Worm (Caenorhabditis elegans): ENCODE measurements around the gene srlf-24.

Gene srlf-24

ce11 chrIV:11094974-11095373 is 10.7 kb downstream of the srlf-24 start, which contains the start of gene M7.8:
Gene M7.8, minus strand, starts transcription at chrIV:11095085.
- no peak for TF ChIP-seq elt-1 (tag; optimal IDR thresholded peaks at IDR 0.05)
- TF ChIP-seq crh-2 (tag; optimal IDR thresholded peaks at IDR 0.05): peak; percentile 30
- peak; percentile 31 for TF ChIP-seq unc-55 (GFP tag; optimal IDR thresholded peaks at IDR 0.05)
- peak; percentile 44 for TF ChIP-seq C34F6.9 (tag; optimal IDR thresholded peaks at IDR 0.05)
- no peak for TF ChIP-seq mbf-1 (tag; optimal IDR thresholded peaks at IDR 0.05)
- TF ChIP-seq lsy-2 (tag; optimal IDR thresholded peaks at IDR 0.05): peak in 1 of 2 experiments; percentile 35
- TF ChIP-seq lin-39 (tag; optimal IDR thresholded peaks at IDR 0.05): no peak
- peak; percentile 92 for TF ChIP-seq zag-1 (tag; optimal IDR thresholded peaks at IDR 0.05)

ce11 chrIV:11094052-11094451 is 11.6 kb downstream of the srlf-24 start:
- TF ChIP-seq nhr-12 (tag; optimal IDR thresholded peaks at IDR 0.05) (no peak), Y55F3AM.14 (GFP tag; optimal IDR thresholded peaks at IDR 0.05) (no peak), nhr-21 (tag; optimal IDR thresholded peaks at IDR 0.05) (no peak), snpc-4 (tag; optimal IDR thresholded peaks at IDR 0.05) (no peak), unc-39 (tag; optimal IDR thresholded peaks at IDR 0.05) (no peak), mab-5 (tag; optimal IDR thresholded peaks at IDR 0.05) (no peak), peb-1 (tag; optimal IDR thresholded peaks at IDR 0.05) (no peak), nhr-6 (tag; optimal IDR thresholded peaks at IDR 0.05) (no peak), unc-55 (GFP tag; optimal IDR thresholded peaks at IDR 0.05) (no peak), nhr-10 (tag; optimal IDR thresholded peaks at IDR 0.05) (no peak), mbf-1 (tag; optimal IDR thresholded peaks at IDR 0.05) (no peak), ama-1 (optimal IDR thresholded peaks at IDR 0.05) (no peak), elt-3 (tag; optimal IDR thresholded peaks at IDR 0.05) (no peak), ztf-11 (tag; optimal IDR thresholded peaks at IDR 0.05) (no peak), ceh-82 (tag; optimal IDR thresholded peaks at IDR 0.05) (no peak), sma-3 (GFP tag; optimal IDR thresholded peaks at IDR 0.05) (no peak), crh-2 (tag; optimal IDR thresholded peaks at IDR 0.05) (no peak), blmp-1 (tag; optimal IDR thresholded peaks at IDR 0.05; ENCODE audit: insufficient read depth) (no peak), elt-1 (tag; optimal IDR thresholded peaks at IDR 0.05) (no peak), sem-4 (tag; optimal IDR thresholded peaks at IDR 0.05) (no peak)

ce11 chrIV:11092502-11093080 is 13.0 kb downstream of the srlf-24 start, which contains the start of gene bcc-1:
Gene bcc-1, minus strand, starts transcription at chrIV:11092552.
- TF ChIP-seq nhr-23 (tag; optimal IDR thresholded peaks at IDR 0.05) (no peak), Y55F3AM.14 (GFP tag; optimal IDR thresholded peaks at IDR 0.05) (no peak), lin-39 (tag; optimal IDR thresholded peaks at IDR 0.05) (no peak), ztf-11 (tag; optimal IDR thresholded peaks at IDR 0.05) (no peak), unc-39 (tag; optimal IDR thresholded peaks at IDR 0.05) (no peak), nhr-21 (tag; optimal IDR thresholded peaks at IDR 0.05) (peak; percentile 18), elt-3 (tag; optimal IDR thresholded peaks at IDR 0.05) (no peak), sma-3 (GFP tag; optimal IDR thresholded peaks at IDR 0.05) (peak; percentile 45), nhr-25 (tag; optimal IDR thresholded peaks at IDR 0.05) (peak; percentile 57), mdl-1 (tag; optimal IDR thresholded peaks at IDR 0.05) (no peak), ztf-4 (tag; optimal IDR thresholded peaks at IDR 0.05) (no peak), F13H6.1 (tag; optimal IDR thresholded peaks at IDR 0.05) (no peak), snpc-4 (tag; optimal IDR thresholded peaks at IDR 0.05) (no peak), aly-2 (tag; optimal IDR thresholded peaks at IDR 0.05) (no peak), nhr-129 (tag; optimal IDR thresholded peaks at IDR 0.05) (no peak), gmeb-1 (tag; optimal IDR thresholded peaks at IDR 0.05) (peak; percentile 23), blmp-1 (tag; optimal IDR thresholded peaks at IDR 0.05; ENCODE audit: insufficient read depth) (peak; percentile 7), sma-9 (GFP tag; optimal IDR thresholded peaks at IDR 0.05) (peak; percentile 42), sma-9 (tag; optimal IDR thresholded peaks at IDR 0.05) (no peak), nhr-77 (tag; optimal IDR thresholded peaks at IDR 0.05) (no peak), unc-62 (GFP tag; optimal IDR thresholded peaks at IDR 0.05) (no peak), elt-1 (tag; optimal IDR thresholded peaks at IDR 0.05) (no peak), fos-1 (tag; optimal IDR thresholded peaks at IDR 0.05) (peak; percentile 62), mab-5 (tag; optimal IDR thresholded peaks at IDR 0.05) (peak; percentile 60)

ce11 chrIV:11089527-11089926 is 16.1 kb downstream of the srlf-24 start, which contains the start of gene M7.7:
Gene M7.7, plus strand, starts transcription at chrIV:11089827.
- TF ChIP-seq lin-13 (GFP tag; optimal IDR thresholded peaks at IDR 0.05): no peak
- no peak for TF ChIP-seq ZK546.5 (tag; optimal IDR thresholded peaks at IDR 0.05)
- TF ChIP-seq lsy-2 (tag; optimal IDR thresholded peaks at IDR 0.05): no peak
- TF ChIP-seq nhr-25 (tag; optimal IDR thresholded peaks at IDR 0.05): no peak
- TF ChIP-seq snpc-4 (tag; optimal IDR thresholded peaks at IDR 0.05): no peak
- TF ChIP-seq sma-3 (GFP tag; optimal IDR thresholded peaks at IDR 0.05): no peak
- TF ChIP-seq unc-62 (GFP tag; optimal IDR thresholded peaks at IDR 0.05): no peak
- TF ChIP-seq dmd-4 (tag; optimal IDR thresholded peaks at IDR 0.05): no peak
- no peak for TF ChIP-seq skn-1 (tag; optimal IDR thresholded peaks at IDR 0.05)
- TF ChIP-seq ama-1 (optimal IDR thresholded peaks at IDR 0.05): no peak
- TF ChIP-seq elt-1 (tag; optimal IDR thresholded peaks at IDR 0.05): no peak
- TF ChIP-seq nhr-77 (tag; optimal IDR thresholded peaks at IDR 0.05): no peak
- TF ChIP-seq sem-4 (tag; optimal IDR thresholded peaks at IDR 0.05): no peak
- no peak for TF ChIP-seq lin-11 (tag; optimal IDR thresholded peaks at IDR 0.05)
- TF ChIP-seq nhr-23 (tag; optimal IDR thresholded peaks at IDR 0.05): no peak

Data from whole organism, L2 larva.